Fruit fly (Drosophila melanogaster) whole organism, wandering third instar larva: ENCODE data around the gene Ost48.

Source experiments
- CG32264 ChIP-seq: fragments of 200-800 bp; sonication (Bioruptor generic); optimal IDR thresholded peaks from 2 replicates; lab custom pipeline; 2016; ENCODE audit warnings: missing biosample characterization, missing genetic modification characterization
- OdsH ChIP-seq: fragments of 200-800 bp; sonication (Bioruptor generic); optimal IDR thresholded peaks from 2 replicates; lab custom pipeline; 2016; ENCODE audit warnings: missing biosample characterization, mild to moderate bottlenecking, missing genetic modification characterization
- Rel ChIP-seq, 2 experiments: fragments of 200-800 bp; sonication (Bioruptor generic) in 1 of 2; optimal IDR thresholded peaks; 2 replicates in 1 of 2; 3 replicates in 1 of 2; lab custom pipeline; 2016 to 2019; ENCODE audit warnings: mild to moderate bottlenecking in 2 of 2, missing biosample characterization in 2 of 2, missing genetic modification characterization in 2 of 2, moderate library complexity in 1 of 2
- Sp1 ChIP-seq: fragments of 200-800 bp; sonication (Bioruptor generic); optimal IDR thresholded peaks from 3 replicates; lab custom pipeline; 2019; ENCODE audit warnings: missing biosample characterization, mild to moderate bottlenecking, missing genetic modification characterization, moderate library complexity
- Vsx2 ChIP-seq: fragments of 200-300, 225-300 bp; sonication (Bioruptor generic); optimal IDR thresholded peaks from 2 replicates; lab custom pipeline; 2018; ENCODE audit warnings: missing biosample characterization, missing genetic modification characterization; ENCODE audit not compliant: partially characterized antibody
- jim ChIP-seq: fragments of 175-275, 200-325 bp; sonication (Bioruptor generic); optimal IDR thresholded peaks from 2 replicates; lab custom pipeline; 2016; ENCODE audit warnings: missing biosample characterization, mild to moderate bottlenecking, missing genetic modification characterization
- lola ChIP-seq: fragments of >200 bp; optimal IDR thresholded peaks from 2 replicates; lab custom pipeline; 2017; ENCODE audit warnings: missing biosample characterization, missing genetic modification characterization
- pan ChIP-seq: fragments of >200 bp; optimal IDR thresholded peaks from 2 replicates; lab custom pipeline; 2017
- psq ChIP-seq: fragments of 200-800 bp; sonication (Bioruptor generic); optimal IDR thresholded peaks from 3 replicates; lab custom pipeline; 2017; ENCODE audit warnings: missing biosample characterization, mild to moderate bottlenecking, missing genetic modification characterization, moderate library complexity
- sage ChIP-seq: fragments of 200-800 bp; sonication (Bioruptor generic); optimal IDR thresholded peaks from 2 replicates; lab custom pipeline; 2016; ENCODE audit warnings: missing biosample characterization, mild to moderate bottlenecking, missing genetic modification characterization

- no peak for TF ChIP-seq pan (lab: Kevin White, UChicago)
- no peak for TF ChIP-seq OdsH (GFP tag; lab: Kevin White, UChicago)
- no peak for TF ChIP-seq Sp1 (GFP tag; lab: Kevin White, UChicago)
- TF ChIP-seq psq (GFP tag; lab: Kevin White, UChicago), result peak; percentile 50
- TF ChIP-seq CG32264 (GFP tag; lab: Kevin White, UChicago), result no peak
- TF ChIP-seq lola (GFP tag; lab: Kevin White, UChicago), result no peak
- TF ChIP-seq sage (GFP tag; lab: Kevin White, UChicago), result no peak
- peak; percentile 65 for TF ChIP-seq Rel (GFP tag; optimal IDR thresholded peaks at IDR 0.05; lab: Kevin White, UChicago)
- peak; percentile 32 for TF ChIP-seq Rel (tag; optimal IDR thresholded peaks at IDR 0.05; lab: Kevin White, UChicago)
- no peak for TF ChIP-seq jim (GFP tag; lab: Kevin White, UChicago)
- no peak for TF ChIP-seq Vsx2 (GFP tag; lab: Kevin White, UChicago)
These were observed 5.6 kb upstream of the Ost48 start for dm6 chrX:9163645-9164509.
